Fruit fly (Drosophila melanogaster) whole organism, embryonic: ENCODE data around the gene FIG4.

Experiments used
- Atf6 ChIP-seq: fragments of 200-800 bp; sonication (Bioruptor generic); IDR thresholded peaks from 2 replicates; pipeline ENCODE4 v1.3.6; 2022; ENCODE audit warnings: missing biosample characterization, missing genetic modification characterization
- Awh ChIP-seq: fragments of 200-800 bp; sonication (Bioruptor generic); IDR thresholded peaks from 2 replicates; pipeline ENCODE4, ENCODE4 v1.3.6; 2022; ENCODE audit warnings: missing biosample characterization, missing genetic modification characterization
- CG12219 ChIP-seq: fragments of 200-800 bp; sonication (Bioruptor generic); optimal IDR thresholded peaks from 3 replicates; lab custom pipeline; 2018; ENCODE audit warnings: missing biosample characterization, mild to moderate bottlenecking, missing genetic modification characterization
- CG12391 ChIP-seq: fragments of 200-800 bp; sonication (Bioruptor generic); optimal IDR thresholded peaks from 3 replicates; lab custom pipeline; 2018; ENCODE audit warnings: missing biosample characterization, mild to moderate bottlenecking, missing genetic modification characterization, moderate library complexity
- CG13287 ChIP-seq: fragments of 200-800 bp; sonication (Bioruptor generic); IDR thresholded peaks from 2 replicates; pipeline ENCODE4 v1.3.6; 2022; ENCODE audit warnings: missing biosample characterization, missing genetic modification characterization; ENCODE audit not compliant: partially characterized antibody
- CG14710 ChIP-seq: fragments of 200-800 bp; sonication (Bioruptor generic); optimal IDR thresholded peaks from 3 replicates; lab custom pipeline; 2019; ENCODE audit warnings: missing biosample characterization, mild to moderate bottlenecking, missing genetic modification characterization, moderate library complexity
- CG15601 ChIP-seq: fragments of 200-800 bp; sonication (Bioruptor generic); optimal IDR thresholded peaks from 3 replicates; lab custom pipeline; 2019; ENCODE audit warnings: missing biosample characterization, mild to moderate bottlenecking, missing genetic modification characterization, moderate library complexity
- CG1603 ChIP-seq: fragments of 200-800 bp; sonication (Bioruptor generic); optimal IDR thresholded peaks from 2 replicates; lab custom pipeline; 2019; ENCODE audit warnings: missing biosample characterization, mild to moderate bottlenecking, missing genetic modification characterization, moderate library complexity
- CG16813 ChIP-seq: fragments of 200-800 bp; sonication (Bioruptor generic); IDR thresholded peaks from 3 replicates; pipeline ENCODE4 v1.3.6; 2022; ENCODE audit warnings: missing biosample characterization, missing genetic modification characterization; ENCODE audit not compliant: partially characterized antibody
- CG34224 ChIP-seq: fragments of 200-800 bp; sonication (Bioruptor generic); IDR thresholded peaks from 3 replicates; pipeline ENCODE4 v1.3.6; 2022; ENCODE audit warnings: missing biosample characterization, missing genetic modification characterization; ENCODE audit not compliant: partially characterized antibody
- CG34376 ChIP-seq: fragments of 200-800 bp; sonication (Bioruptor generic); optimal IDR thresholded peaks from 2 replicates; lab custom pipeline; 2018; ENCODE audit warnings: missing biosample characterization, mild to moderate bottlenecking, missing genetic modification characterization
- CG6254 ChIP-seq: fragments of 200-800 bp; sonication (Bioruptor generic); optimal IDR thresholded peaks from 3 replicates; lab custom pipeline; 2017; ENCODE audit warnings: mild to moderate bottlenecking, missing biosample characterization, missing genetic modification reagents, missing genetic modification characterization
- CG6654 ChIP-seq: fragments of 200-800 bp; sonication (Bioruptor generic); optimal IDR thresholded peaks from 2 replicates; lab custom pipeline; 2017; ENCODE audit warnings: missing biosample characterization, mild to moderate bottlenecking, missing genetic modification characterization
- CG6791 ChIP-seq: fragments of 200-800 bp; sonication (Bioruptor generic); IDR thresholded peaks from 3 replicates; pipeline ENCODE4 v1.3.6; 2022; ENCODE audit warnings: missing biosample characterization, missing genetic modification characterization; ENCODE audit not compliant: partially characterized antibody
- CG8281 ChIP-seq: fragments of 200-800 bp; sonication (Bioruptor generic); optimal IDR thresholded peaks from 2 replicates; lab custom pipeline; 2018; ENCODE audit warnings: missing biosample characterization, mild to moderate bottlenecking, missing genetic modification characterization, moderate library complexity
- CG9932 ChIP-seq: fragments of 200-800 bp; sonication (Bioruptor generic); IDR thresholded peaks from 2 replicates; pipeline ENCODE4 v1.3.6; 2022; ENCODE audit warnings: missing biosample characterization, missing genetic modification characterization
- Dek ChIP-seq: fragments of 200-800 bp; sonication (Bioruptor generic); optimal IDR thresholded peaks from 3 replicates; lab custom pipeline; 2019; ENCODE audit warnings: missing biosample characterization, mild to moderate bottlenecking, missing genetic modification characterization, moderate library complexity
- Dip3 ChIP-seq: fragments of 200-800 bp; sonication (Bioruptor generic); optimal IDR thresholded peaks from 3 replicates; lab custom pipeline; 2016; ENCODE audit warnings: missing biosample characterization, missing genetic modification characterization
- Dref ChIP-seq: fragments of 200-800 bp; sonication (Bioruptor generic); IDR thresholded peaks from 2 replicates; pipeline ENCODE4 v1.3.6; 2022; ENCODE audit warnings: missing biosample characterization, missing genetic modification characterization
- H15 ChIP-seq: fragments of 200-800 bp; sonication (Bioruptor generic); IDR thresholded peaks from 3 replicates; pipeline ENCODE4 v1.3.6; 2022; ENCODE audit warnings: missing biosample characterization, missing genetic modification characterization
- HLH4C ChIP-seq: fragments of 200-800 bp; sonication (Bioruptor generic); IDR thresholded peaks from 3 replicates; pipeline ENCODE4 v1.3.6; 2022; ENCODE audit warnings: missing biosample characterization, missing genetic modification characterization; ENCODE audit not compliant: partially characterized antibody
- Hand ChIP-seq: fragments of 200-800 bp; sonication (Bioruptor generic); optimal IDR thresholded peaks from 2 replicates; lab custom pipeline; 2017; ENCODE audit warnings: mild to moderate bottlenecking, missing biosample characterization, missing genetic modification reagents, missing genetic modification characterization
- HmgD ChIP-seq: fragments of 200-800 bp; sonication (Bioruptor generic); optimal IDR thresholded peaks from 3 replicates; lab custom pipeline; 2016; ENCODE audit warnings: missing biosample characterization, missing genetic modification characterization
- HmgZ ChIP-seq: fragments of 200-800 bp; sonication (Bioruptor generic); optimal IDR thresholded peaks from 2 replicates; lab custom pipeline; 2018; ENCODE audit warnings: missing biosample characterization, mild to moderate bottlenecking, missing genetic modification characterization
- MBD-R2 ChIP-seq: fragments of 200-800 bp; sonication (Bioruptor generic); IDR thresholded peaks from 2 replicates; pipeline ENCODE4 v1.3.6; 2022; ENCODE audit warnings: missing biosample characterization, missing genetic modification characterization
- Myb ChIP-seq: fragments of 200-800 bp; sonication (Bioruptor generic); optimal IDR thresholded peaks from 2 replicates; lab custom pipeline; 2016; ENCODE audit warnings: missing biosample characterization, missing genetic modification characterization
- Opbp ChIP-seq: fragments of 200-800 bp; sonication (Bioruptor generic); IDR thresholded peaks from 3 replicates; pipeline ENCODE4 v1.3.6; 2022; ENCODE audit warnings: missing biosample characterization, missing genetic modification characterization; ENCODE audit not compliant: partially characterized antibody
- Scr ChIP-seq: fragments of 200-800 bp; sonication (Bioruptor generic); IDR thresholded peaks from 2 replicates; pipeline ENCODE4 v1.3.6; 2022; ENCODE audit warnings: missing biosample characterization, missing genetic modification characterization; ENCODE audit not compliant: partially characterized antibody
- Sin3A ChIP-seq: fragments of >200 bp; optimal IDR thresholded peaks from 2 replicates; lab custom pipeline; 2018
- Sry-δ ChIP-seq: fragments of 200-800 bp; sonication (Bioruptor generic); optimal IDR thresholded peaks from 2 replicates; lab custom pipeline; 2016; ENCODE audit warnings: missing biosample characterization, missing genetic modification characterization
- YL-1 ChIP-seq: fragments of 200-800 bp; sonication (Bioruptor generic); optimal IDR thresholded peaks from 3 replicates; lab custom pipeline; 2017; ENCODE audit warnings: missing biosample characterization, mild to moderate bottlenecking, missing genetic modification characterization
- abd-A ChIP-seq: fragments of 200-800 bp; sonication (Bioruptor generic); optimal IDR thresholded peaks from 3 replicates; lab custom pipeline; 2019; ENCODE audit warnings: missing biosample characterization, mild to moderate bottlenecking, missing genetic modification characterization, moderate library complexity
- chif ChIP-seq, 2 experiments: fragments of 200-800 bp; sonication (Bioruptor generic); optimal IDR thresholded peaks; 3 replicates each; lab custom pipeline; 2016; ENCODE audit warnings: missing biosample characterization in 2 of 2, missing genetic modification characterization in 2 of 2
- crc ChIP-seq: fragments of 200-800 bp; sonication (Bioruptor generic); optimal IDR thresholded peaks from 2 replicates; lab custom pipeline; 2016; ENCODE audit warnings: missing biosample characterization, missing genetic modification characterization
- crp ChIP-seq, 2 experiments: fragments of 200-800 bp; sonication (Bioruptor generic); optimal IDR thresholded peaks; 2 replicates in 1 of 2; 3 replicates in 1 of 2; lab custom pipeline; 2017; ENCODE audit warnings: missing biosample characterization in 2 of 2, missing genetic modification characterization in 2 of 2, mild to moderate bottlenecking in 1 of 2, moderate library complexity in 1 of 2
- dmrt11E ChIP-seq: fragments of 200-800 bp; sonication (Bioruptor generic); optimal IDR thresholded peaks from 3 replicates; lab custom pipeline; 2018; ENCODE audit warnings: missing biosample characterization, mild to moderate bottlenecking, missing genetic modification characterization, moderate library complexity
- fd3F ChIP-seq: fragments of 200-800 bp; sonication (Bioruptor generic); optimal IDR thresholded peaks from 2 replicates; lab custom pipeline; 2018; ENCODE audit warnings: missing biosample characterization, mild to moderate bottlenecking, missing genetic modification characterization, moderate library complexity
- fd96Cb ChIP-seq: fragments of 200-800 bp; sonication (Bioruptor generic); optimal IDR thresholded peaks from 2 replicates; lab custom pipeline; 2018; ENCODE audit warnings: missing biosample characterization, mild to moderate bottlenecking, missing genetic modification characterization, moderate library complexity
- fru ChIP-seq: fragments of >200 bp; optimal IDR thresholded peaks from 2 replicates; lab custom pipeline; 2017
- gt ChIP-seq: fragments of 200-800 bp; sonication (Bioruptor generic); IDR thresholded peaks from 2 replicates; pipeline ENCODE4 v1.3.6; 2022; ENCODE audit warnings: missing biosample characterization, missing genetic modification characterization
- hbn ChIP-seq: fragments of 200-800 bp; sonication (Bioruptor generic); IDR thresholded peaks from 2 replicates; pipeline ENCODE4 v1.3.6; 2022; ENCODE audit warnings: missing biosample characterization, missing genetic modification characterization; ENCODE audit not compliant: partially characterized antibody
- nerfin-1 ChIP-seq: fragments of 200-800 bp; sonication (Bioruptor generic); optimal IDR thresholded peaks from 3 replicates; lab custom pipeline; 2019; ENCODE audit warnings: missing biosample characterization, mild to moderate bottlenecking, missing genetic modification characterization, moderate library complexity
- prd ChIP-seq, 3 experiments: fragments of >200 bp in 2 of 3; fragments of 200-800 bp in 1 of 3; sonication (Bioruptor generic) in 1 of 3; optimal IDR thresholded peaks in 2 of 3; IDR thresholded peaks in 1 of 3; 2 replicates in 2 of 3; 3 replicates in 1 of 3; pipeline versions ENCODE4 v1.3.6 to Lab custom; 2017 to 2022; ENCODE audit warnings: missing biosample characterization in 1 of 3, missing genetic modification characterization in 1 of 3
- sisA ChIP-seq: fragments of 200-800 bp; sonication (Bioruptor generic); IDR thresholded peaks from 2 replicates; pipeline ENCODE4 v1.3.6; 2022; ENCODE audit warnings: missing biosample characterization, missing genetic modification characterization
- sr ChIP-seq: fragments of 200-800 bp; sonication (Bioruptor generic); IDR thresholded peaks from 3 replicates; pipeline ENCODE4 v1.3.6; 2022; ENCODE audit warnings: missing biosample characterization, missing genetic modification characterization
- stwl ChIP-seq: fragments of 200-800 bp; sonication (Bioruptor generic); optimal IDR thresholded peaks from 3 replicates; lab custom pipeline; 2018; ENCODE audit warnings: missing biosample characterization, mild to moderate bottlenecking, missing genetic modification characterization, moderate library complexity
- tna ChIP-seq: fragments of 200-800 bp; sonication (Bioruptor generic); IDR thresholded peaks from 2 replicates; pipeline ENCODE4 v1.3.6; 2022; ENCODE audit warnings: missing biosample characterization, missing genetic modification characterization; ENCODE audit not compliant: partially characterized antibody
- tup ChIP-seq: fragments of 200-800 bp; sonication (Bioruptor generic); optimal IDR thresholded peaks from 2 replicates; lab custom pipeline; 2016; ENCODE audit warnings: missing biosample characterization, mild to moderate bottlenecking, missing genetic modification characterization, moderate library complexity
- vnd ChIP-seq: fragments of 200-800 bp; sonication (Bioruptor generic); IDR thresholded peaks from 3 replicates; pipeline ENCODE4 v1.3.6; 2022; ENCODE audit warnings: missing biosample characterization, missing genetic modification characterization; ENCODE audit not compliant: partially characterized antibody

Gene FIG4

dm6 chr2L:4452798-4453197 lies 12.2 kb upstream of the FIG4 start, which contains the start of gene CG15439 (continued):
- TF ChIP-seq Scr (GFP tag; lab: Robert Waterston, UW) (peak; percentile 76), CG15601 (no peak), crp (GFP tag; optimal IDR thresholded peaks at IDR 0.05; lab: Kevin White, UChicago) (peak in 1 of 2 experiments; percentile 43), CG14710 (tag; lab: Kevin White, UChicago) (peak; percentile 13), CG6791 (peak; percentile 82), fd96Cb (tag; lab: Kevin White, UChicago) (no peak), nerfin-1 (tag; lab: Kevin White, UChicago) (no peak), CG6254 (GFP tag; lab: Kevin White, UChicago) (peak; percentile 23), Sry-δ (GFP tag; lab: Kevin White, UChicago) (peak; percentile 43), HLH4C (GFP tag; lab: Robert Waterston, UW) (peak; percentile 86), hbn (GFP tag; lab: Robert Waterston, UW) (peak; percentile 62; the same call in 1 of the 2 replicates), CG16813 (GFP tag; lab: Robert Waterston, UW) (peak; percentile 64), CG34224 (peak; percentile 86), Awh (GFP tag; lab: Robert Waterston, UW) (no peak), Opbp (peak; percentile 76; the same call in 2 of the 3 replicates), tna (GFP tag; lab: Robert Waterston, UW) (peak; percentile 83), CG13287 (peak; percentile 83), Hand (GFP tag; lab: Kevin White, UChicago) (no peak), Dref (peak; percentile 77), Myb (peak; percentile 7), abd-A (tag; lab: Kevin White, UChicago) (no peak), stwl (tag; lab: Kevin White, UChicago) (peak; percentile 51), CG1603 (peak; percentile 32), MBD-R2 (GFP tag; lab: Robert Waterston, UW) (peak; percentile 61), YL-1 (GFP tag; lab: Kevin White, UChicago) (peak; percentile 22), CG8281 (tag; lab: Kevin White, UChicago) (no peak), CG9932 (no peak), gt (GFP tag; lab: Robert Waterston, UW) (no peak), vnd (GFP tag; lab: Robert Waterston, UW) (peak; percentile 72), Atf6 (GFP tag; lab: Robert Waterston, UW) (no peak)

- no peak for TF ChIP-seq sisA
- peak; percentile 27 for TF ChIP-seq Dek (tag; lab: Kevin White, UChicago)
- no peak for TF ChIP-seq prd (optimal IDR thresholded peaks at IDR 0.05; lab: Kevin White, UChicago)
- no peak for TF ChIP-seq prd (GFP tag; IDR thresholded peaks at IDR 0.05; lab: Robert Waterston, UW)
- peak; percentile 64 for TF ChIP-seq Sin3A
- TF ChIP-seq fru (lab: Kevin White, UChicago) = no peak
- TF ChIP-seq CG6654 = no peak
- no peak for TF ChIP-seq H15 (GFP tag; lab: Robert Waterston, UW)
- TF ChIP-seq crc (GFP tag; lab: Kevin White, UChicago) = no peak
- TF ChIP-seq HmgD (GFP tag; lab: Kevin White, UChicago) = peak; percentile 74
- no peak for TF ChIP-seq fd3F (GFP tag; lab: Kevin White, UChicago)
- TF ChIP-seq CG12219 (GFP tag; lab: Kevin White, UChicago) = no peak
- TF ChIP-seq tup (GFP tag; lab: Kevin White, UChicago) = no peak
- TF ChIP-seq Dip3 (GFP tag; lab: Kevin White, UChicago) = no peak
- peak; percentile 74 for TF ChIP-seq Scr (GFP tag; lab: Robert Waterston, UW)
- TF ChIP-seq chif (GFP tag; optimal IDR thresholded peaks at IDR 0.05; lab: Kevin White, UChicago) = no peak
- peak; percentile 73 for TF ChIP-seq HmgZ (tag; lab: Kevin White, UChicago)
- TF ChIP-seq dmrt11E (tag; lab: Kevin White, UChicago) = no peak
- peak; percentile 24 for TF ChIP-seq CG12391
- TF ChIP-seq CG34376 (GFP tag; lab: Kevin White, UChicago) = peak; percentile 82
- no peak for TF ChIP-seq sr (GFP tag; lab: Robert Waterston, UW)
Measured at dm6 chr2L:4454009-4454689, 10.8 kb upstream of the FIG4 start, which contains the start of the genes Secp43 and ND-B8. Gene Secp43 (minus strand): TSS chr2L:4454453. Gene ND-B8 (plus strand): TSS chr2L:4454626.
